Worm (Caenorhabditis elegans) whole organism, L3 larva: ENCODE measurements around the gene C44H9.6.

ENCODE experiments used
- R02D3.7 ChIP-seq: fragments of 150-350 bp; optimal IDR thresholded peaks from 2 replicates; lab custom pipeline; 2014; ENCODE audit warnings: missing biosample characterization, missing genetic modification characterization
- ama-1 ChIP-seq: fragments of 150-350 bp; optimal IDR thresholded peaks from 2 replicates; lab custom pipeline; 2018
- ceh-82 ChIP-seq: fragments of 150-350 bp; optimal IDR thresholded peaks from 2 replicates; lab custom pipeline; 2014; ENCODE audit warnings: missing biosample characterization, missing genetic modification characterization
- ceh-9 ChIP-seq: sonication (generic microtip); optimal IDR thresholded peaks from 2 replicates; lab custom pipeline; 2018; ENCODE audit warnings: missing biosample characterization, missing genetic modification characterization
- daf-12 ChIP-seq: fragments of 150-350 bp; optimal IDR thresholded peaks from 2 replicates; lab custom pipeline; 2014; ENCODE audit warnings: missing biosample characterization, missing genetic modification reagents, missing genetic modification characterization
- elt-1 ChIP-seq: fragments of 150-350 bp; optimal IDR thresholded peaks from 2 replicates; lab custom pipeline; 2014; ENCODE audit warnings: missing biosample characterization, missing genetic modification characterization
- elt-2 ChIP-seq: sonication (generic microtip); optimal IDR thresholded peaks from 2 replicates; lab custom pipeline; 2016; ENCODE audit warnings: missing genetic modification reagents, mild to moderate bottlenecking, missing genetic modification characterization, missing compliant biosample characterization
- eor-1 ChIP-seq, 2 experiments: fragments of 150-350 bp; optimal IDR thresholded peaks; 2 replicates each; lab custom pipeline; 2014 to 2018; ENCODE audit warnings: missing biosample characterization in 2 of 2, missing genetic modification characterization in 2 of 2
- fos-1 ChIP-seq: fragments of 150-350 bp; optimal IDR thresholded peaks from 2 replicates; lab custom pipeline; 2014; ENCODE audit warnings: missing biosample characterization, missing genetic modification characterization
- lin-15B ChIP-seq: fragments of 150-350 bp; optimal IDR thresholded peaks from 2 replicates; lab custom pipeline; 2014; ENCODE audit warnings: missing biosample characterization, missing genetic modification characterization
- lin-39 ChIP-seq: fragments of 150-350 bp; optimal IDR thresholded peaks from 2 replicates; lab custom pipeline; 2018; ENCODE audit warnings: missing biosample characterization, missing genetic modification reagents, missing genetic modification characterization
- lsy-12 ChIP-seq: sonication (generic microtip); optimal IDR thresholded peaks from 2 replicates; lab custom pipeline; 2016; ENCODE audit warnings: mild to moderate bottlenecking, missing genetic modification characterization, missing compliant biosample characterization
- mdl-1 ChIP-seq: fragments of 150-350 bp; optimal IDR thresholded peaks from 2 replicates; lab custom pipeline; 2014; ENCODE audit warnings: missing biosample characterization, missing genetic modification characterization
- mml-1 ChIP-seq: fragments of 150-350 bp; sonication (generic microtip); optimal IDR thresholded peaks from 3 replicates; lab custom pipeline; 2014; ENCODE audit warnings: missing biosample characterization, missing genetic modification characterization
- nfya-1 ChIP-seq: sonication (generic microtip); optimal IDR thresholded peaks from 2 replicates; lab custom pipeline; 2017; ENCODE audit warnings: missing genetic modification characterization, mild to moderate bottlenecking, missing compliant biosample characterization, antibody characterized with exemption, moderate library complexity; ENCODE audit not compliant: insufficient read depth
- nhr-12 ChIP-seq: fragments of 150-350 bp; optimal IDR thresholded peaks from 2 replicates; lab custom pipeline; 2014; ENCODE audit warnings: missing biosample characterization, missing genetic modification characterization
- nhr-23 ChIP-seq: fragments of 150-350 bp; optimal IDR thresholded peaks from 2 replicates; lab custom pipeline; 2014; ENCODE audit warnings: missing biosample characterization, missing genetic modification reagents, missing genetic modification characterization
- nhr-237 ChIP-seq: fragments of 150-350 bp; optimal IDR thresholded peaks from 2 replicates; lab custom pipeline; 2014; ENCODE audit warnings: missing biosample characterization, missing genetic modification characterization
- nhr-25 ChIP-seq: sonication (generic microtip); optimal IDR thresholded peaks from 2 replicates; lab custom pipeline; 2017; ENCODE audit warnings: missing biosample characterization, missing genetic modification characterization
- nhr-43 ChIP-seq: sonication (generic microtip); optimal IDR thresholded peaks from 2 replicates; lab custom pipeline; 2016; ENCODE audit warnings: mild to moderate bottlenecking, missing genetic modification characterization, missing compliant biosample characterization; ENCODE audit not compliant: poor library complexity, severe bottlenecking
- nhr-67 ChIP-seq: fragments of 150-350 bp; optimal IDR thresholded peaks from 2 replicates; lab custom pipeline; 2014; ENCODE audit warnings: missing biosample characterization, missing genetic modification characterization
- nhr-76 ChIP-seq: fragments of 150-350 bp; sonication (generic microtip); optimal IDR thresholded peaks from 5 replicates; lab custom pipeline; 2014; ENCODE audit warnings: missing biosample characterization, missing genetic modification characterization
- nhr-77 ChIP-seq: fragments of 150-350 bp; optimal IDR thresholded peaks from 2 replicates; lab custom pipeline; 2014; ENCODE audit warnings: missing biosample characterization, missing genetic modification characterization
- pha-4 ChIP-seq: fragments of 150-350 bp; optimal IDR thresholded peaks from 2 replicates; lab custom pipeline; 2014; ENCODE audit warnings: missing biosample characterization, missing genetic modification reagents, missing genetic modification characterization
- pqm-1 ChIP-seq: fragments of 150-350 bp; optimal IDR thresholded peaks from 2 replicates; lab custom pipeline; 2017; ENCODE audit warnings: missing biosample characterization, missing genetic modification characterization, inconsistent platforms
- snpc-4 ChIP-seq: fragments of 150-350 bp; optimal IDR thresholded peaks from 2 replicates; lab custom pipeline; 2014; ENCODE audit warnings: missing biosample characterization, missing genetic modification characterization
- unc-62 ChIP-seq: fragments of 150-350 bp; sonication (generic microtip); optimal IDR thresholded peaks from 4 replicates; lab custom pipeline; 2014; ENCODE audit warnings: missing biosample characterization, missing genetic modification reagents, missing genetic modification characterization
- zag-1 ChIP-seq: fragments of 150-350 bp; optimal IDR thresholded peaks from 2 replicates; lab custom pipeline; 2014; ENCODE audit warnings: missing biosample characterization, missing genetic modification characterization
- ztf-11 ChIP-seq: fragments of 150-350 bp; optimal IDR thresholded peaks from 2 replicates; lab custom pipeline; 2014; ENCODE audit warnings: missing biosample characterization, missing genetic modification characterization

Gene C44H9.6

ce11 chrV:12845247-12845646, at the start of gene C44H9.6:
Gene C44H9.6, minus strand, starts transcription at chrV:12845347.
- TF ChIP-seq elt-2 (tag; lab: Kevin White, UChicago) (peak; percentile 35), nfya-1 (no peak)
- TF ChIP-seq, all 47 proteins: peak for 1

- no peak for TF ChIP-seq mdl-1 (tag; lab: Kevin White, UChicago)
- no peak for TF ChIP-seq lsy-12 (tag; lab: Kevin White, UChicago)
- TF ChIP-seq ama-1: no peak
- TF ChIP-seq nhr-25 (tag; lab: Kevin White, UChicago): no peak
- no peak for TF ChIP-seq snpc-4
- no peak for TF ChIP-seq nhr-43 (tag; lab: Kevin White, UChicago)
- no peak for TF ChIP-seq nhr-12 (tag; lab: Kevin White, UChicago)
- TF ChIP-seq mml-1 (tag; lab: Kevin White, UChicago): no peak
- no peak for TF ChIP-seq ceh-82 (tag; lab: Kevin White, UChicago)
- no peak for TF ChIP-seq fos-1 (tag; lab: Kevin White, UChicago)
- TF ChIP-seq lin-15B: no peak
- TF ChIP-seq ceh-9 (tag; lab: Kevin White, UChicago): no peak
- no peak for TF ChIP-seq ztf-11 (tag; lab: Kevin White, UChicago)
- no peak for TF ChIP-seq nhr-23 (tag; lab: Kevin White, UChicago)
- TF ChIP-seq zag-1 (tag; lab: Kevin White, UChicago): no peak
- TF ChIP-seq elt-1 (tag; lab: Kevin White, UChicago): no peak
- no peak for TF ChIP-seq nhr-67 (tag; lab: Kevin White, UChicago)
- TF ChIP-seq unc-62: no peak
- no peak for TF ChIP-seq nhr-76 (tag; lab: Kevin White, UChicago)
- TF ChIP-seq nhr-77 (tag; lab: Kevin White, UChicago): no peak
Observed at ce11 chrV:12885860-12886259, 40.7 kb upstream of the C44H9.6 start, which contains the start of gene glb-24. Gene glb-24, minus strand, starts transcription at chrV:12885960.

- TF ChIP-seq eor-1 (tag; optimal IDR thresholded peaks at IDR 0.05; lab: Kevin White, UChicago) (no peak), nhr-237 (tag; lab: Kevin White, UChicago) (no peak), nhr-76 (tag; lab: Kevin White, UChicago) (no peak), R02D3.7 (tag; lab: Kevin White, UChicago) (no peak)
Observed at ce11 chrV:12882370-12882769, 37.2 kb upstream of the C44H9.6 start.

ce11 chrV:12881396-12881795, 36.2 kb upstream of the C44H9.6 start:
- TF ChIP-seq elt-1 (tag; lab: Kevin White, UChicago) (no peak), pha-4 (no peak), nhr-25 (tag; lab: Kevin White, UChicago) (peak; percentile 5)

- peak; percentile 36 for TF ChIP-seq ama-1
- peak; percentile 13 for TF ChIP-seq nhr-43 (tag; lab: Kevin White, UChicago)
- no peak for TF ChIP-seq R02D3.7 (tag; lab: Kevin White, UChicago)
- TF ChIP-seq nhr-25 (tag; lab: Kevin White, UChicago): peak; percentile 70
- TF ChIP-seq, all 47 proteins: peak for 3
Observed at ce11 chrV:12879349-12879748, 34.2 kb upstream of the C44H9.6 start.

- TF ChIP-seq elt-2 (tag; lab: Kevin White, UChicago) (peak; percentile 19), daf-12 (tag; lab: Kevin White, UChicago) (no peak)
Observed at ce11 chrV:12877579-12877978, 32.4 kb upstream of the C44H9.6 start.

- TF ChIP-seq pqm-1: peak; percentile 73
- TF ChIP-seq lin-39 (tag; lab: Kevin White, UChicago): no peak
- peak; percentile 73 for TF ChIP-seq elt-2 (tag; lab: Kevin White, UChicago)
Observed at ce11 chrV:12876708-12877107, 31.6 kb upstream of the C44H9.6 start.

- no peak for TF ChIP-seq snpc-4
- peak; percentile 18 for TF ChIP-seq nhr-43 (tag; lab: Kevin White, UChicago)
- TF ChIP-seq nhr-25 (tag; lab: Kevin White, UChicago): peak; percentile 48
Observed at ce11 chrV:12875850-12876249, 30.7 kb upstream of the C44H9.6 start.
